Fruit fly (Drosophila melanogaster) whole organism, embryonic: ENCODE results near the gene CG8112.

ENCODE experiments used
- Asciz ChIP-seq: fragments of 200-800 bp; sonication (Bioruptor generic); optimal IDR thresholded peaks from 2 replicates; lab custom pipeline; 2017; ENCODE audit warnings: missing biosample characterization, mild to moderate bottlenecking, missing genetic modification characterization, missing genetic modification reagents
- BtbVII ChIP-seq: fragments of 200-800 bp; sonication (Bioruptor generic); optimal IDR thresholded peaks from 3 replicates; lab custom pipeline; 2017; ENCODE audit warnings: missing biosample characterization, mild to moderate bottlenecking, missing genetic modification characterization
- CG10147 ChIP-seq: fragments of 200-800 bp; sonication (Bioruptor generic); optimal IDR thresholded peaks from 2 replicates; lab custom pipeline; 2019; ENCODE audit warnings: missing biosample characterization, mild to moderate bottlenecking, missing genetic modification characterization, moderate library complexity
- CG10979 ChIP-seq: fragments of 200-800 bp; sonication (Bioruptor generic); optimal IDR thresholded peaks from 2 replicates; lab custom pipeline; 2018; ENCODE audit warnings: missing biosample characterization, mild to moderate bottlenecking, missing genetic modification characterization, moderate library complexity
- CG12236 ChIP-seq: fragments of 200-800 bp; sonication (Bioruptor generic); optimal IDR thresholded peaks from 2 replicates; lab custom pipeline; 2016; ENCODE audit warnings: missing biosample characterization, missing genetic modification characterization
- CG12391 ChIP-seq: fragments of 200-800 bp; sonication (Bioruptor generic); optimal IDR thresholded peaks from 3 replicates; lab custom pipeline; 2018; ENCODE audit warnings: missing biosample characterization, mild to moderate bottlenecking, missing genetic modification characterization, moderate library complexity
- CG13287 ChIP-seq: fragments of 200-800 bp; sonication (Bioruptor generic); IDR thresholded peaks from 2 replicates; pipeline ENCODE4 v1.3.6; 2022; ENCODE audit warnings: missing biosample characterization, missing genetic modification characterization; ENCODE audit not compliant: partially characterized antibody
- CG15011 ChIP-seq: fragments of 200-800 bp; sonication (Bioruptor generic); optimal IDR thresholded peaks from 3 replicates; lab custom pipeline; 2018; ENCODE audit warnings: missing biosample characterization, mild to moderate bottlenecking, missing genetic modification characterization
- CG17361 ChIP-seq: fragments of 200-800 bp; sonication (Bioruptor generic); IDR thresholded peaks from 3 replicates; pipeline ENCODE4 v1.3.6; 2022; ENCODE audit warnings: missing biosample characterization, missing genetic modification characterization
- CG3407 ChIP-seq: fragments of 200-800 bp; sonication (Bioruptor generic); optimal IDR thresholded peaks from 2 replicates; lab custom pipeline; 2018; ENCODE audit warnings: missing biosample characterization, mild to moderate bottlenecking, missing genetic modification characterization
- CG3995 ChIP-seq: fragments of 200-800 bp; sonication (Bioruptor generic); optimal IDR thresholded peaks from 3 replicates; lab custom pipeline; 2016; ENCODE audit warnings: missing biosample characterization, missing genetic modification characterization
- CG4617 ChIP-seq: fragments of 200-800 bp; sonication (Bioruptor generic); optimal IDR thresholded peaks from 3 replicates; lab custom pipeline; 2016; ENCODE audit warnings: missing biosample characterization, missing genetic modification characterization, borderline replicate concordance
- CG7786 ChIP-seq: fragments of 200-800 bp; sonication (Bioruptor generic); optimal IDR thresholded peaks from 2 replicates; lab custom pipeline; 2016; ENCODE audit warnings: missing biosample characterization, missing genetic modification characterization
- CkIIα-i1 ChIP-seq: fragments of 200-800 bp; sonication (Bioruptor generic); IDR thresholded peaks from 2 replicates; pipeline ENCODE4 v1.3.6; 2022; ENCODE audit warnings: missing biosample characterization, missing genetic modification characterization
- E2f2 ChIP-seq: fragments of 200-800 bp; sonication (Bioruptor generic); IDR thresholded peaks from 2 replicates; pipeline ENCODE4 v1.3.6; 2022; ENCODE audit warnings: missing biosample characterization, missing genetic modification characterization
- Ets97D ChIP-seq: fragments of 200-800 bp; sonication (Bioruptor generic); optimal IDR thresholded peaks from 3 replicates; lab custom pipeline; 2016; ENCODE audit warnings: missing biosample characterization, missing genetic modification characterization
- Gug ChIP-seq: fragments of 200-800 bp; sonication (Bioruptor generic); IDR thresholded peaks from 4 replicates; pipeline ENCODE4 v1.3.6; 2022; ENCODE audit warnings: missing biosample characterization, missing genetic modification characterization
- H15 ChIP-seq: fragments of 200-800 bp; sonication (Bioruptor generic); IDR thresholded peaks from 3 replicates; pipeline ENCODE4 v1.3.6; 2022; ENCODE audit warnings: missing biosample characterization, missing genetic modification characterization
- Kr ChIP-seq: fragments of 200-800 bp; sonication (Bioruptor generic); optimal IDR thresholded peaks from 2 replicates; lab custom pipeline; 2017; ENCODE audit warnings: missing biosample characterization, mild to moderate bottlenecking, missing genetic modification characterization
- Med ChIP-seq: fragments of 200-800 bp; sonication (Bioruptor generic); peaks from one replicate; lab custom pipeline; 2016; ENCODE audit warnings: missing biosample characterization, missing genetic modification characterization, mild to moderate bottlenecking, inconsistent platforms, moderate library complexity
- Stat92E ChIP-seq, 3 experiments: fragments of >200 bp in 2 of 3; fragments of 200-800 bp in 1 of 3; sonication (Bioruptor generic) in 1 of 3; optimal IDR thresholded peaks; 2 replicates each; lab custom pipeline; 2017 to 2019; ENCODE audit warnings: missing biosample characterization in 3 of 3, missing genetic modification characterization in 3 of 3, mild to moderate bottlenecking in 1 of 3, moderate library complexity in 1 of 3
- Trl ChIP-seq, 3 experiments: fragments of >200 bp in 2 of 3; fragments of 200-800 bp in 1 of 3; sonication (Bioruptor generic) in 1 of 3; optimal IDR thresholded peaks; 2 replicates in 1 of 3; 3 replicates in 2 of 3; lab custom pipeline; 2016 to 2017; ENCODE audit warnings: missing biosample characterization in 1 of 3, missing genetic modification characterization in 1 of 3
- ash1 ChIP-seq: fragments of 200-800 bp; sonication (Bioruptor generic); optimal IDR thresholded peaks from 2 replicates; lab custom pipeline; 2018; ENCODE audit warnings: missing biosample characterization, mild to moderate bottlenecking, missing genetic modification characterization
- az2 ChIP-seq: fragments of 200-800 bp; sonication (Bioruptor generic); optimal IDR thresholded peaks from 3 replicates; lab custom pipeline; 2016; ENCODE audit warnings: missing biosample characterization, missing genetic modification characterization
- bab2 ChIP-seq: fragments of 200-800 bp; sonication (Bioruptor generic); optimal IDR thresholded peaks from 2 replicates; lab custom pipeline; 2016; ENCODE audit warnings: missing biosample characterization, missing genetic modification characterization
- br ChIP-seq: fragments of >200 bp; optimal IDR thresholded peaks from 2 replicates; lab custom pipeline; 2017
- chinmo ChIP-seq: fragments of 200-800 bp; sonication (Bioruptor generic); IDR thresholded peaks from 4 replicates; pipeline ENCODE4 v1.3.6; 2022; ENCODE audit warnings: missing biosample characterization, missing genetic modification characterization; ENCODE audit not compliant: partially characterized antibody
- danr ChIP-seq: fragments of 200-800 bp; sonication (Bioruptor generic); IDR thresholded peaks from 2 replicates; pipeline ENCODE4 v1.3.6; 2022; ENCODE audit warnings: missing biosample characterization, missing genetic modification characterization
- dmrt99B ChIP-seq: fragments of 200-800 bp; sonication (Bioruptor generic); optimal IDR thresholded peaks from 2 replicates; lab custom pipeline; 2018; ENCODE audit warnings: missing biosample characterization, mild to moderate bottlenecking, missing genetic modification characterization, moderate library complexity
- fd96Cb ChIP-seq: fragments of 200-800 bp; sonication (Bioruptor generic); optimal IDR thresholded peaks from 2 replicates; lab custom pipeline; 2018; ENCODE audit warnings: missing biosample characterization, mild to moderate bottlenecking, missing genetic modification characterization, moderate library complexity
- gro ChIP-seq: fragments of 200-800 bp; sonication (Bioruptor generic); optimal IDR thresholded peaks from 2 replicates; lab custom pipeline; 2016; ENCODE audit warnings: missing biosample characterization, missing genetic modification characterization
- gt ChIP-seq: fragments of 200-800 bp; sonication (Bioruptor generic); IDR thresholded peaks from 2 replicates; pipeline ENCODE4 v1.3.6; 2022; ENCODE audit warnings: missing biosample characterization, missing genetic modification characterization
- jigr1 ChIP-seq: fragments of 200-800 bp; sonication (Bioruptor generic); IDR thresholded peaks from 3 replicates; pipeline ENCODE4 v1.3.6; 2022; ENCODE audit warnings: missing biosample characterization, missing genetic modification characterization
- jing ChIP-seq: fragments of 200-800 bp; sonication (Bioruptor generic); optimal IDR thresholded peaks from 2 replicates; lab custom pipeline; 2018; ENCODE audit warnings: missing biosample characterization, mild to moderate bottlenecking, missing genetic modification characterization
- kah ChIP-seq: fragments of 200-800 bp; sonication (Bioruptor generic); optimal IDR thresholded peaks from 2 replicates; lab custom pipeline; 2018; ENCODE audit warnings: missing biosample characterization, mild to moderate bottlenecking, missing genetic modification characterization
- lola ChIP-seq, 3 experiments: fragments of >200 bp in 2 of 3; fragments of 200-800 bp in 1 of 3; sonication (Bioruptor generic) in 1 of 3; optimal IDR thresholded peaks; 2 replicates each; lab custom pipeline; 2017 to 2019; ENCODE audit warnings: missing biosample characterization in 3 of 3, missing genetic modification characterization in 3 of 3, mild to moderate bottlenecking in 1 of 3, moderate library complexity in 1 of 3
- pfk ChIP-seq: fragments of 200-800 bp; sonication (Bioruptor generic); optimal IDR thresholded peaks from 2 replicates; lab custom pipeline; 2018; ENCODE audit warnings: missing biosample characterization, mild to moderate bottlenecking, missing genetic modification characterization, moderate library complexity
- phol ChIP-seq: fragments of 200-800 bp; sonication (Bioruptor generic); optimal IDR thresholded peaks from 3 replicates; lab custom pipeline; 2018; ENCODE audit warnings: missing biosample characterization, mild to moderate bottlenecking, missing genetic modification characterization, moderate library complexity
- tin ChIP-seq: fragments of 200-800 bp; sonication (Bioruptor generic); optimal IDR thresholded peaks from 3 replicates; lab custom pipeline; 2016; ENCODE audit warnings: missing biosample characterization, missing genetic modification characterization

CG8112 gene

DNA sequence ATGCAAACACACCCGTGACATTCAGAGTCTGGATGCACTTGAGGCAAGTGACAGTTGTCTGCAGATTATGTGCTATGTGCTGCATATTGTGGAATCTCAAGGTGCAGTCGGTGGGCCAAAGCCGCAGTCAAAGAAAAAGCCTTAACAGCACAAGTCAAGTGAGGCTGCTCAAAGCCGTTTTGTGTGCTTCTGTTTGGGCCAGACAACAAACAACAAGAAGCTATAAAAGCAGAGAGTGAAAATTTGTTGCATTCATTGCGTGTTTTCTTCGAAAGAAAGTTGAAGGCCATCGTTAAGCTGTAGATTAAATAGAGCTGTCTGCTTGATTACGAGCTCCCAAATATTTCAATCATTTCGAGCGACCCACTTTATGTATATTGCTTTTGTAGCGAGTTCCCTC lies 29.2 kb downstream of the CG8112 start (continued):
- TF ChIP-seq CG15011 (GFP tag; lab: Kevin White, UChicago) (no peak), CG7786 (GFP tag; lab: Kevin White, UChicago) (no peak), CkIIα-i1 (GFP tag; lab: Robert Waterston, UW) (no peak), ash1 (GFP tag; lab: Kevin White, UChicago) (no peak), jigr1 (GFP tag; lab: Robert Waterston, UW) (no peak), CG4617 (GFP tag; lab: Kevin White, UChicago) (no peak), CG10147 (GFP tag; lab: Kevin White, UChicago) (no peak), CG3995 (GFP tag; lab: Kevin White, UChicago) (no peak), phol (tag; lab: Kevin White, UChicago) (no peak), gro (GFP tag; lab: Kevin White, UChicago) (no peak), Asciz (GFP tag; lab: Kevin White, UChicago) (no peak), gt (GFP tag; lab: Robert Waterston, UW) (no peak), CG12391 (tag; lab: Kevin White, UChicago) (no peak), fd96Cb (tag; lab: Kevin White, UChicago) (no peak), chinmo (GFP tag; lab: Robert Waterston, UW) (no peak), Ets97D (GFP tag; lab: Kevin White, UChicago) (no peak), Med (GFP tag; lab: Kevin White, UChicago) (peak; percentile 12), lola (GFP tag; optimal IDR thresholded peaks at IDR 0.05; lab: Kevin White, UChicago) (no peak), bab2 (no peak), Kr (GFP tag; lab: Kevin White, UChicago) (no peak), E2f2 (GFP tag; lab: Robert Waterston, UW) (no peak)
- TF ChIP-seq, all 482 proteins: peak for 9

- no peak for TF ChIP-seq CG12236 (GFP tag; lab: Kevin White, UChicago)
- no peak for TF ChIP-seq az2 (GFP tag; lab: Kevin White, UChicago)
- no peak for TF ChIP-seq H15 (GFP tag; lab: Robert Waterston, UW)
- TF ChIP-seq jing (GFP tag; lab: Kevin White, UChicago): no peak
- TF ChIP-seq Gug (GFP tag; lab: Robert Waterston, UW): no peak
- TF ChIP-seq CG13287 (GFP tag; lab: Robert Waterston, UW): no peak
- no peak for TF ChIP-seq pfk
- no peak for TF ChIP-seq CG3407 (GFP tag; lab: Kevin White, UChicago)
- TF ChIP-seq danr (GFP tag; lab: Robert Waterston, UW): no peak
- no peak for TF ChIP-seq Trl (optimal IDR thresholded peaks at IDR 0.05; lab: Kevin White, UChicago)
- no peak for TF ChIP-seq Trl (GFP tag; optimal IDR thresholded peaks at IDR 0.05; lab: Kevin White, UChicago)
- TF ChIP-seq CG17361: no peak
- no peak for TF ChIP-seq BtbVII
- TF ChIP-seq br (lab: Kevin White, UChicago): no peak
- no peak for TF ChIP-seq CG12391 (tag; lab: Kevin White, UChicago)
- TF ChIP-seq Stat92E (GFP tag; optimal IDR thresholded peaks at IDR 0.05; lab: Kevin White, UChicago): no peak
- TF ChIP-seq kah (GFP tag; lab: Kevin White, UChicago): no peak
- TF ChIP-seq tin: no peak
- TF ChIP-seq chinmo (GFP tag; lab: Robert Waterston, UW): no peak
- TF ChIP-seq dmrt99B (tag; lab: Kevin White, UChicago): no peak
- no peak for TF ChIP-seq CG10979 (tag; lab: Kevin White, UChicago)
Measured at dm6 chr3R:8742661-8743060, 29.9 kb downstream of the CG8112 start.
